Fruit fly (Drosophila melanogaster) whole organism, prepupa: ENCODE results near the gene Theg.

Experiments
- CG10631 ChIP-seq: fragments of 200-800 bp; sonication (Bioruptor generic); optimal IDR thresholded peaks from 2 replicates; lab custom pipeline; 2016; ENCODE audit warnings: missing biosample characterization, missing genetic modification characterization
- CG15336 ChIP-seq: fragments of 200-800 bp; sonication (Bioruptor generic); IDR thresholded peaks from 2 replicates; pipeline ENCODE4 v1.3.6; 2022; ENCODE audit warnings: missing biosample characterization, missing genetic modification characterization
- CG1621 ChIP-seq: fragments of 200-800 bp; sonication (Bioruptor generic); optimal IDR thresholded peaks from 3 replicates; lab custom pipeline; 2018; ENCODE audit warnings: missing biosample characterization, mild to moderate bottlenecking, missing genetic modification characterization
- CG16779 ChIP-seq: fragments of 200-800 bp; sonication (Bioruptor generic); optimal IDR thresholded peaks from 3 replicates; lab custom pipeline; 2017; ENCODE audit warnings: missing biosample characterization, mild to moderate bottlenecking, missing genetic modification characterization
- CG3032 ChIP-seq: fragments of 200-800 bp; optimal IDR thresholded peaks from 2 replicates; lab custom pipeline; 2019; ENCODE audit warnings: missing biosample characterization, mild to moderate bottlenecking, missing genetic modification characterization, moderate library complexity
- CG31627 ChIP-seq: fragments of 200-800 bp; sonication (Bioruptor generic); optimal IDR thresholded peaks from 3 replicates; lab custom pipeline; 2016; ENCODE audit warnings: missing biosample characterization, missing genetic modification characterization
- CG32006 ChIP-seq: fragments of 200-800 bp; sonication (Bioruptor generic); optimal IDR thresholded peaks from 3 replicates; lab custom pipeline; 2017; ENCODE audit warnings: missing biosample characterization, mild to moderate bottlenecking, missing genetic modification characterization
- CG4318 ChIP-seq: fragments of 200-800 bp; sonication (Bioruptor generic); optimal IDR thresholded peaks from 3 replicates; lab custom pipeline; 2017; ENCODE audit warnings: missing biosample characterization, mild to moderate bottlenecking, missing genetic modification characterization
- CG6163 ChIP-seq: fragments of 200-800 bp; sonication (Bioruptor generic); IDR thresholded peaks from 3 replicates; pipeline ENCODE4 v1.3.6; 2022; ENCODE audit warnings: missing biosample characterization, missing genetic modification characterization
- CG6276 ChIP-seq: fragments of 200-800 bp; sonication (Bioruptor generic); optimal IDR thresholded peaks from 2 replicates; lab custom pipeline; 2017; ENCODE audit warnings: missing biosample characterization, mild to moderate bottlenecking, missing genetic modification characterization
- CG6808 ChIP-seq: fragments of 200-800 bp; sonication (Bioruptor generic); optimal IDR thresholded peaks from 3 replicates; lab custom pipeline; 2017; ENCODE audit warnings: missing biosample characterization, missing genetic modification characterization, mild to moderate bottlenecking, moderate library complexity, missing genetic modification reagents
- CG6854 ChIP-seq: fragments of 200-800 bp; sonication (Bioruptor generic); optimal IDR thresholded peaks from 2 replicates; lab custom pipeline; 2017; ENCODE audit warnings: missing biosample characterization, mild to moderate bottlenecking, missing genetic modification characterization
- CG7368 ChIP-seq: fragments of 200-800 bp; sonication (Bioruptor generic); optimal IDR thresholded peaks from 3 replicates; lab custom pipeline; 2016; ENCODE audit warnings: missing biosample characterization, missing genetic modification characterization
- CG8319 ChIP-seq: fragments of 200-800 bp; sonication (Bioruptor generic); optimal IDR thresholded peaks from 3 replicates; lab custom pipeline; 2016; ENCODE audit warnings: missing biosample characterization, missing genetic modification characterization
- CG9139 ChIP-seq: fragments of 200-800 bp; sonication (Bioruptor generic); optimal IDR thresholded peaks from 3 replicates; lab custom pipeline; 2017; ENCODE audit warnings: missing biosample characterization, mild to moderate bottlenecking, missing genetic modification characterization
- Eip78C ChIP-seq: fragments of 200-800 bp; sonication (Bioruptor generic); peaks from one replicate; lab custom pipeline; 2016; ENCODE audit warnings: missing biosample characterization, missing genetic modification characterization
- Eip93F ChIP-seq: fragments of 200-800 bp; sonication (Bioruptor generic); optimal IDR thresholded peaks from 2 replicates; lab custom pipeline; 2016; ENCODE audit warnings: missing biosample characterization, mild to moderate bottlenecking, missing genetic modification characterization
- Ets21C ChIP-seq: fragments of 200-800 bp; sonication (Bioruptor generic); optimal IDR thresholded peaks from 3 replicates; lab custom pipeline; 2016; ENCODE audit warnings: missing biosample characterization, missing genetic modification characterization
- Gug ChIP-seq: fragments of 200-800 bp; sonication (Bioruptor generic); IDR thresholded peaks from 2 replicates; pipeline ENCODE4 v1.3.6; 2022; ENCODE audit warnings: missing biosample characterization, missing genetic modification characterization
- Hr39 ChIP-seq: fragments of 200-800 bp; sonication (Bioruptor generic); optimal IDR thresholded peaks from 2 replicates; lab custom pipeline; 2016; ENCODE audit warnings: missing biosample characterization, missing genetic modification characterization
- Hr4 ChIP-seq: fragments of 200-800 bp; sonication (Bioruptor generic); optimal IDR thresholded peaks from 3 replicates; lab custom pipeline; 2016; ENCODE audit warnings: missing biosample characterization, missing genetic modification characterization
- Lpt ChIP-seq: fragments of 200-800 bp; sonication (Bioruptor generic); optimal IDR thresholded peaks from 3 replicates; lab custom pipeline; 2016; ENCODE audit warnings: missing biosample characterization, missing genetic modification characterization
- Met ChIP-seq: fragments of 200-800 bp; sonication (Bioruptor generic); optimal IDR thresholded peaks from 3 replicates; lab custom pipeline; 2016; ENCODE audit warnings: missing biosample characterization, missing genetic modification characterization
- OdsH ChIP-seq: fragments of 200-800 bp; sonication (Bioruptor generic); optimal IDR thresholded peaks from 3 replicates; lab custom pipeline; 2016; ENCODE audit warnings: missing biosample characterization, missing genetic modification characterization
- Smox ChIP-seq: fragments of 200-800 bp; sonication (Bioruptor generic); optimal IDR thresholded peaks from 3 replicates; lab custom pipeline; 2016; ENCODE audit warnings: missing biosample characterization, missing genetic modification characterization
- Sox102F ChIP-seq: fragments of 200-800 bp; sonication (Bioruptor generic); optimal IDR thresholded peaks from 2 replicates; lab custom pipeline; 2016; ENCODE audit warnings: missing biosample characterization, mild to moderate bottlenecking, missing genetic modification characterization
- Sox14 ChIP-seq: fragments of 200-800 bp; sonication (Bioruptor generic); optimal IDR thresholded peaks from 3 replicates; lab custom pipeline; 2016; ENCODE audit warnings: missing biosample characterization, missing genetic modification characterization
- Sox15 ChIP-seq: fragments of 200-800 bp; sonication (Bioruptor generic); optimal IDR thresholded peaks from 3 replicates; lab custom pipeline; 2016; ENCODE audit warnings: missing biosample characterization, missing genetic modification characterization
- achi ChIP-seq: fragments of 200-800 bp; sonication (Bioruptor generic); optimal IDR thresholded peaks from 3 replicates; lab custom pipeline; 2016; ENCODE audit warnings: missing biosample characterization, missing genetic modification characterization
- acj6 ChIP-seq: fragments of 200-800 bp; sonication (Bioruptor generic); optimal IDR thresholded peaks from 3 replicates; lab custom pipeline; 2016; ENCODE audit warnings: missing biosample characterization, missing genetic modification characterization
- dsx ChIP-seq: fragments of 200-800 bp; optimal IDR thresholded peaks from 3 replicates; lab custom pipeline; 2019; ENCODE audit warnings: missing biosample characterization, mild to moderate bottlenecking, missing genetic modification characterization, moderate library complexity; ENCODE audit not compliant: poor library complexity, severe bottlenecking
- eg ChIP-seq: fragments of 200-800 bp; sonication (Bioruptor generic); IDR thresholded peaks from 3 replicates; pipeline ENCODE4 v1.3.6; 2022; ENCODE audit warnings: missing biosample characterization, missing genetic modification characterization
- esn ChIP-seq: fragments of 200-800 bp; sonication (Bioruptor generic); optimal IDR thresholded peaks from 2 replicates; lab custom pipeline; 2016; ENCODE audit warnings: missing biosample characterization, mild to moderate bottlenecking, missing genetic modification characterization, moderate library complexity
- fd85E ChIP-seq: fragments of 200-800 bp; sonication (Bioruptor generic); optimal IDR thresholded peaks from 3 replicates; lab custom pipeline; 2016; ENCODE audit warnings: missing biosample characterization, missing genetic modification characterization
- lz ChIP-seq: fragments of 200-800 bp; sonication (Bioruptor generic); optimal IDR thresholded peaks from 3 replicates; lab custom pipeline; 2016; ENCODE audit warnings: missing biosample characterization, missing genetic modification characterization
- net ChIP-seq: fragments of 200-800 bp; sonication (Bioruptor generic); optimal IDR thresholded peaks from 3 replicates; lab custom pipeline; 2016; ENCODE audit warnings: missing biosample characterization, missing genetic modification characterization
- spab ChIP-seq: fragments of 200-800 bp; sonication (Bioruptor generic); optimal IDR thresholded peaks from 2 replicates; lab custom pipeline; 2017; ENCODE audit warnings: missing biosample characterization, mild to moderate bottlenecking, missing genetic modification characterization, missing genetic modification reagents
- ss ChIP-seq, 2 experiments: fragments of 200-800 bp; sonication (Bioruptor generic); optimal IDR thresholded peaks; 2 replicates in 1 of 2; 3 replicates in 1 of 2; lab custom pipeline; 2017 to 2018; ENCODE audit warnings: mild to moderate bottlenecking in 2 of 2, missing biosample characterization in 2 of 2, missing genetic modification characterization in 2 of 2, moderate library complexity in 1 of 2
- svp ChIP-seq: fragments of 200-800 bp; sonication (Bioruptor generic); peaks from one replicate; lab custom pipeline; 2016; ENCODE audit warnings: missing biosample characterization, missing genetic modification characterization
- topi ChIP-seq: fragments of 200-800 bp; sonication (Bioruptor generic); optimal IDR thresholded peaks from 3 replicates; lab custom pipeline; 2016; ENCODE audit warnings: missing biosample characterization, missing genetic modification characterization
- vri ChIP-seq: fragments of 200-800 bp; sonication (Bioruptor generic); optimal IDR thresholded peaks from 3 replicates; lab custom pipeline; 2016; ENCODE audit warnings: missing biosample characterization, mild to moderate bottlenecking, missing genetic modification characterization

Theg gene

DNA sequence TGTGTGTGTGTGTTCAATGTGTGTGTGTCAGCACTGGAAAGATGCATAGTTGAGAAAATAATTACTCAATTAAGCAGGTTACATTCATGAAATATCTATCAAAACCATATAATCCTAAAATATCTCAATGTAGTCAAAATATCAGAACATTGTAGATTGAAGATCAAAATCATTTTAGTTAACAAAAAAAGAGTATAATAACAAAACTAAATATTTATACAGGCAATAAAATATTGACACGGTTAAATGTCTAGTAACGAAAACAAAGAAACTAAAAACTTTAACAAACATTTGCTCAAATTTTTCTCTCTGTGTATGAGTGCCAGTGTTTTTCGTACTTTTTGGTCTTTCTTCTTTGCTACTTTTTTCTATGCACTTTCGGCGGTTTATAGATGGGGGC lies 15.6 kb upstream of the Theg start (continued):
- TF ChIP-seq Lpt (GFP tag; lab: Kevin White, UChicago) (no peak), achi (GFP tag; lab: Kevin White, UChicago) (no peak), CG3032 (tag; lab: Kevin White, UChicago) (peak; percentile 15), CG4318 (GFP tag; lab: Kevin White, UChicago) (no peak), Hr39 (peak; percentile 1), CG9139 (GFP tag; lab: Kevin White, UChicago) (no peak), fd85E (no peak), CG6808 (no peak), CG6163 (GFP tag; lab: Robert Waterston, UW) (no peak), Sox14 (GFP tag; lab: Kevin White, UChicago) (no peak), CG16779 (tag; lab: Kevin White, UChicago) (no peak), CG31627 (GFP tag; lab: Kevin White, UChicago) (no peak), Gug (no peak), CG6854 (GFP tag; lab: Kevin White, UChicago) (no peak), Smox (GFP tag; lab: Kevin White, UChicago) (peak; percentile 2), CG8319 (GFP tag; lab: Kevin White, UChicago) (no peak), Sox102F (GFP tag; lab: Kevin White, UChicago) (no peak), Eip93F (GFP tag; lab: Kevin White, UChicago) (no peak), net (GFP tag; lab: Kevin White, UChicago) (no peak), acj6 (no peak), CG1621 (tag; lab: Kevin White, UChicago) (no peak), lz (GFP tag; lab: Kevin White, UChicago) (no peak), Eip78C (peak; percentile 72), CG6276 (GFP tag; lab: Kevin White, UChicago) (no peak), svp (peak; percentile 53), Hr4 (no peak), CG15336 (GFP tag; lab: Robert Waterston, UW) (no peak), topi (GFP tag; lab: Kevin White, UChicago) (peak; percentile 3), CG32006 (GFP tag; lab: Kevin White, UChicago) (no peak), eg (GFP tag; lab: Robert Waterston, UW) (no peak)

DNA sequence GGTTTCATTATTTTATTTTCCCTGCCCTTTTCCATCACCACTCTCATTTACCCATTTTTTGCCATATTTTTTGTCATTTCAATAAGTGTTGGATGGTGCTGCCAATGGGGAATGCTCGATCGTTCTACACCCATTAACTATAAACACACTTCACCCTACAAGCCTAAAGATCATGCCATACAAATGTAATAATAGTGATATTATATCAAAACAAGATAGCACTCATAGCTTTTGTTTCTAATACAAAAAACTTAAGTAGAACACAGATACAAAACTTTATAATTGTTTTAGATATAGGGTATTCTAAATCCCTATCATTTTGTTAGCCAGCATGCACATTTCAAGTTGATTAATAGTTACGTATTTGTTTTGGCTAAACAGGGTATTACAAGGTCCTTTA lies 14.9 kb upstream of the Theg start:
- TF ChIP-seq lz (GFP tag; lab: Kevin White, UChicago) (no peak), Eip93F (GFP tag; lab: Kevin White, UChicago) (no peak), ss (GFP tag; optimal IDR thresholded peaks at IDR 0.05; lab: Kevin White, UChicago) (no peak), Sox102F (GFP tag; lab: Kevin White, UChicago) (no peak), CG7368 (no peak), fd85E (no peak), CG1621 (tag; lab: Kevin White, UChicago) (no peak), CG10631 (GFP tag; lab: Kevin White, UChicago) (no peak), achi (GFP tag; lab: Kevin White, UChicago) (no peak), svp (peak; percentile 55), dsx (no peak), topi (GFP tag; lab: Kevin White, UChicago) (peak; percentile 13), CG6276 (GFP tag; lab: Kevin White, UChicago) (no peak), Sox15 (GFP tag; lab: Kevin White, UChicago) (no peak), OdsH (GFP tag; lab: Kevin White, UChicago) (no peak), CG8319 (GFP tag; lab: Kevin White, UChicago) (no peak), Eip78C (peak; percentile 32), CG9139 (GFP tag; lab: Kevin White, UChicago) (no peak), spab (GFP tag; lab: Kevin White, UChicago) (no peak), Met (GFP tag; lab: Kevin White, UChicago) (no peak), Hr4 (no peak), esn (peak; percentile 11), CG31627 (GFP tag; lab: Kevin White, UChicago) (no peak), Sox14 (GFP tag; lab: Kevin White, UChicago) (no peak), CG16779 (tag; lab: Kevin White, UChicago) (no peak), CG15336 (GFP tag; lab: Robert Waterston, UW) (no peak), net (GFP tag; lab: Kevin White, UChicago) (no peak), vri (GFP tag; lab: Kevin White, UChicago) (no peak), Ets21C (no peak)
